Fruit fly (Drosophila melanogaster) whole organism, embryonic: ENCODE data around the gene TTLL4B.
A peak's percentile ranks its signal among the peaks of the same experiment; 100 is the strongest.

ENCODE experiments used
- Adf1 ChIP-seq: fragments of 200-800 bp; sonication (Bioruptor generic); IDR thresholded peaks from 2 replicates; pipeline ENCODE4 v1.3.6; 2022; ENCODE audit warnings: missing biosample characterization, missing genetic modification characterization
- Aef1 ChIP-seq: fragments of 200-800 bp; sonication (Bioruptor generic); IDR thresholded peaks from 3 replicates; pipeline ENCODE4 v1.3.6; 2022; ENCODE audit warnings: missing biosample characterization, missing genetic modification characterization
- Bteb2 ChIP-seq: fragments of 200-800 bp; sonication (Bioruptor generic); optimal IDR thresholded peaks from 2 replicates; lab custom pipeline; 2016; ENCODE audit warnings: missing biosample characterization, missing genetic modification characterization
- CG10462 ChIP-seq: fragments of 200-800 bp; sonication (Bioruptor generic); optimal IDR thresholded peaks from 2 replicates; lab custom pipeline; 2016; ENCODE audit warnings: missing biosample characterization, missing genetic modification characterization
- CG11695 ChIP-seq: fragments of 200-800 bp; sonication (Bioruptor generic); IDR thresholded peaks from 3 replicates; pipeline ENCODE4 v1.3.6; 2022; ENCODE audit warnings: missing biosample characterization, missing genetic modification characterization
- CG12155 ChIP-seq: fragments of 200-800 bp; sonication (Bioruptor generic); optimal IDR thresholded peaks from 3 replicates; lab custom pipeline; 2016; ENCODE audit warnings: missing biosample characterization, missing genetic modification characterization
- CG12744 ChIP-seq: fragments of 200-800 bp; sonication (Bioruptor generic); optimal IDR thresholded peaks from 2 replicates; lab custom pipeline; 2016; ENCODE audit warnings: missing biosample characterization, missing genetic modification characterization
- CG15269 ChIP-seq: fragments of 200-800 bp; sonication (Bioruptor generic); optimal IDR thresholded peaks from 2 replicates; lab custom pipeline; 2018; ENCODE audit warnings: missing biosample characterization, mild to moderate bottlenecking, missing genetic modification characterization, moderate library complexity
- CG1602 ChIP-seq: fragments of 200-800 bp; sonication (Bioruptor generic); optimal IDR thresholded peaks from 3 replicates; lab custom pipeline; 2016; ENCODE audit warnings: missing biosample characterization, missing genetic modification characterization
- CG31224 ChIP-seq: fragments of 200-800 bp; sonication (Bioruptor generic); IDR thresholded peaks from 2 replicates; pipeline ENCODE4 v1.3.6; 2022; ENCODE audit warnings: missing biosample characterization, missing genetic modification characterization
- CG34376 ChIP-seq: fragments of 200-800 bp; sonication (Bioruptor generic); optimal IDR thresholded peaks from 2 replicates; lab custom pipeline; 2018; ENCODE audit warnings: missing biosample characterization, mild to moderate bottlenecking, missing genetic modification characterization
- CG4617 ChIP-seq: fragments of 200-800 bp; sonication (Bioruptor generic); optimal IDR thresholded peaks from 3 replicates; lab custom pipeline; 2016; ENCODE audit warnings: missing biosample characterization, missing genetic modification characterization, borderline replicate concordance
- CG6272 ChIP-seq: fragments of 200-800 bp; sonication (Bioruptor generic); IDR thresholded peaks from 2 replicates; pipeline ENCODE4 v1.3.6; 2022; ENCODE audit warnings: missing biosample characterization, missing genetic modification characterization
- CG7987 ChIP-seq: fragments of 200-800 bp; sonication (Bioruptor generic); optimal IDR thresholded peaks from 2 replicates; lab custom pipeline; 2018; ENCODE audit warnings: missing biosample characterization, mild to moderate bottlenecking, missing genetic modification characterization, moderate library complexity
- CG8924 ChIP-seq: fragments of 200-800 bp; optimal IDR thresholded peaks from 3 replicates; lab custom pipeline; 2019; ENCODE audit warnings: missing biosample characterization, mild to moderate bottlenecking, missing genetic modification characterization, moderate library complexity
- CG9797 ChIP-seq: fragments of 200-800 bp; sonication (Bioruptor generic); optimal IDR thresholded peaks from 3 replicates; lab custom pipeline; 2018; ENCODE audit warnings: missing biosample characterization, mild to moderate bottlenecking, missing genetic modification characterization
- CG9932 ChIP-seq: fragments of 200-800 bp; sonication (Bioruptor generic); IDR thresholded peaks from 2 replicates; pipeline ENCODE4 v1.3.6; 2022; ENCODE audit warnings: missing biosample characterization, missing genetic modification characterization
- CoRest ChIP-seq: fragments of 200-800 bp; sonication (Bioruptor generic); optimal IDR thresholded peaks from 3 replicates; lab custom pipeline; 2018; ENCODE audit warnings: missing biosample characterization, mild to moderate bottlenecking, missing genetic modification characterization, moderate library complexity
- D ChIP-seq, 2 experiments: fragments of 200-800 bp in 1 of 2; fragments of >200 bp in 1 of 2; sonication (Bioruptor generic) in 1 of 2; optimal IDR thresholded peaks; 2 replicates in 1 of 2; 3 replicates in 1 of 2; lab custom pipeline; 2017; ENCODE audit warnings: mild to moderate bottlenecking in 1 of 2, missing biosample characterization in 1 of 2, missing genetic modification characterization in 1 of 2, missing genetic modification reagents in 1 of 2
- ERR ChIP-seq: fragments of 200-800 bp; sonication (Bioruptor generic); optimal IDR thresholded peaks from 2 replicates; lab custom pipeline; 2016; ENCODE audit warnings: missing biosample characterization, missing genetic modification characterization
- Gug ChIP-seq: fragments of 200-800 bp; sonication (Bioruptor generic); IDR thresholded peaks from 4 replicates; pipeline ENCODE4 v1.3.6; 2022; ENCODE audit warnings: missing biosample characterization, missing genetic modification characterization
- HLH4C ChIP-seq: fragments of 200-800 bp; sonication (Bioruptor generic); IDR thresholded peaks from 3 replicates; pipeline ENCODE4 v1.3.6; 2022; ENCODE audit warnings: missing biosample characterization, missing genetic modification characterization; ENCODE audit not compliant: partially characterized antibody
- HmgZ ChIP-seq: fragments of 200-800 bp; sonication (Bioruptor generic); optimal IDR thresholded peaks from 2 replicates; lab custom pipeline; 2018; ENCODE audit warnings: missing biosample characterization, mild to moderate bottlenecking, missing genetic modification characterization
- Med ChIP-seq: fragments of 200-800 bp; sonication (Bioruptor generic); peaks from one replicate; lab custom pipeline; 2016; ENCODE audit warnings: missing biosample characterization, missing genetic modification characterization, mild to moderate bottlenecking, inconsistent platforms, moderate library complexity
- Opbp ChIP-seq: fragments of 200-800 bp; sonication (Bioruptor generic); IDR thresholded peaks from 3 replicates; pipeline ENCODE4 v1.3.6; 2022; ENCODE audit warnings: missing biosample characterization, missing genetic modification characterization; ENCODE audit not compliant: partially characterized antibody
- Stat92E ChIP-seq, 3 experiments: fragments of >200 bp in 2 of 3; fragments of 200-800 bp in 1 of 3; sonication (Bioruptor generic) in 1 of 3; optimal IDR thresholded peaks; 2 replicates each; lab custom pipeline; 2017 to 2019; ENCODE audit warnings: missing biosample characterization in 3 of 3, missing genetic modification characterization in 3 of 3, mild to moderate bottlenecking in 1 of 3, moderate library complexity in 1 of 3
- chif ChIP-seq, 2 experiments: fragments of 200-800 bp; sonication (Bioruptor generic); optimal IDR thresholded peaks; 3 replicates each; lab custom pipeline; 2016; ENCODE audit warnings: missing biosample characterization in 2 of 2, missing genetic modification characterization in 2 of 2
- da ChIP-seq: fragments of 200-800 bp; sonication (Bioruptor generic); optimal IDR thresholded peaks from 2 replicates; lab custom pipeline; 2016; ENCODE audit warnings: missing biosample characterization, missing genetic modification characterization
- dpn ChIP-seq, 2 experiments: fragments of 200-800 bp; sonication (Bioruptor generic); optimal IDR thresholded peaks; 3 replicates each; lab custom pipeline; 2016; ENCODE audit warnings: missing biosample characterization in 2 of 2, missing genetic modification characterization in 2 of 2
- esg ChIP-seq: fragments of 200-800 bp; sonication (Bioruptor generic); conservative IDR thresholded peaks from 2 replicates; pipeline ENCODE4 v1.3.6; 2022; ENCODE audit warnings: missing biosample characterization, missing genetic modification characterization
- grau ChIP-seq: fragments of 200-800 bp; optimal IDR thresholded peaks from 3 replicates; lab custom pipeline; 2019; ENCODE audit warnings: missing biosample characterization, mild to moderate bottlenecking, missing genetic modification characterization, moderate library complexity
- gt ChIP-seq: fragments of 200-800 bp; sonication (Bioruptor generic); IDR thresholded peaks from 2 replicates; pipeline ENCODE4 v1.3.6; 2022; ENCODE audit warnings: missing biosample characterization, missing genetic modification characterization
- insv ChIP-seq, 2 experiments: fragments of 200-800 bp; sonication (Bioruptor generic); optimal IDR thresholded peaks; 3 replicates each; lab custom pipeline; 2016 to 2018; ENCODE audit warnings: missing biosample characterization in 2 of 2, missing genetic modification characterization in 2 of 2
- jumu ChIP-seq: fragments of 200-800 bp; sonication (Bioruptor generic); optimal IDR thresholded peaks from 3 replicates; lab custom pipeline; 2016; ENCODE audit warnings: missing biosample characterization, missing genetic modification characterization
- lilli ChIP-seq: fragments of 200-800 bp; sonication (Bioruptor generic); optimal IDR thresholded peaks from 3 replicates; lab custom pipeline; 2016; ENCODE audit warnings: missing biosample characterization, missing genetic modification characterization
- lmd ChIP-seq: fragments of 200-800 bp; sonication (Bioruptor generic); IDR thresholded peaks from 2 replicates; pipeline ENCODE4 v1.3.6; 2022; ENCODE audit warnings: missing biosample characterization, missing genetic modification characterization
- maf-S ChIP-seq: fragments of 200-800 bp; sonication (Bioruptor generic); optimal IDR thresholded peaks from 2 replicates; lab custom pipeline; 2016; ENCODE audit warnings: missing biosample characterization, missing genetic modification characterization
- nau ChIP-seq: fragments of 200-800 bp; sonication (Bioruptor generic); optimal IDR thresholded peaks from 3 replicates; lab custom pipeline; 2017; ENCODE audit warnings: missing biosample characterization, mild to moderate bottlenecking, missing genetic modification characterization, missing genetic modification reagents
- nerfin-2 ChIP-seq: fragments of 200-800 bp; sonication (Bioruptor generic); IDR thresholded peaks from 2 replicates; pipeline ENCODE4 v1.3.6; 2022; ENCODE audit warnings: missing biosample characterization, missing genetic modification characterization; ENCODE audit not compliant: partially characterized antibody
- nmo ChIP-seq: fragments of 200-800 bp; sonication (Bioruptor generic); optimal IDR thresholded peaks from 2 replicates; lab custom pipeline; 2018; ENCODE audit warnings: missing biosample characterization, mild to moderate bottlenecking, missing genetic modification characterization, moderate library complexity
- pho ChIP-seq: fragments of 200-800 bp; sonication (Bioruptor generic); optimal IDR thresholded peaks from 2 replicates; lab custom pipeline; 2016; ENCODE audit warnings: missing biosample characterization, missing genetic modification characterization
- pum ChIP-seq: fragments of 200-800 bp; sonication (Bioruptor generic); optimal IDR thresholded peaks from 2 replicates; lab custom pipeline; 2016; ENCODE audit warnings: missing biosample characterization, missing genetic modification characterization
- ranshi ChIP-seq: fragments of 200-800 bp; sonication (Bioruptor generic); IDR thresholded peaks from 2 replicates; pipeline ENCODE4 v1.3.6; 2022; ENCODE audit warnings: missing biosample characterization, missing genetic modification characterization
- schlank ChIP-seq: fragments of 200-800 bp; sonication (Bioruptor generic); optimal IDR thresholded peaks from 2 replicates; lab custom pipeline; 2018; ENCODE audit warnings: missing biosample characterization, mild to moderate bottlenecking, missing genetic modification characterization
- sima ChIP-seq: fragments of 200-800 bp; sonication (Bioruptor generic); optimal IDR thresholded peaks from 2 replicates; lab custom pipeline; 2016; ENCODE audit warnings: missing biosample characterization, missing genetic modification characterization
- slbo ChIP-seq: fragments of 200-800 bp; sonication (Bioruptor generic); IDR thresholded peaks from 2 replicates; pipeline ENCODE4 v1.3.6; 2022; ENCODE audit warnings: missing biosample characterization, missing genetic modification characterization
- tna ChIP-seq: fragments of 200-800 bp; sonication (Bioruptor generic); IDR thresholded peaks from 2 replicates; pipeline ENCODE4 v1.3.6; 2022; ENCODE audit warnings: missing biosample characterization, missing genetic modification characterization; ENCODE audit not compliant: partially characterized antibody
- trem ChIP-seq: fragments of 200-800 bp; optimal IDR thresholded peaks from 3 replicates; lab custom pipeline; 2019; ENCODE audit warnings: missing biosample characterization, mild to moderate bottlenecking, missing genetic modification characterization, moderate library complexity
- vfl ChIP-seq: fragments of 200-800 bp; sonication (Bioruptor generic); optimal IDR thresholded peaks from 2 replicates; lab custom pipeline; 2016; ENCODE audit warnings: missing biosample characterization, missing genetic modification characterization
- zf30C ChIP-seq: fragments of 200-800 bp; sonication (Bioruptor generic); optimal IDR thresholded peaks from 3 replicates; lab custom pipeline; 2018; ENCODE audit warnings: missing biosample characterization, mild to moderate bottlenecking, missing genetic modification characterization

TTLL4B gene

dm6 chr2L:3872283-3872682, 9.8 kb downstream of the TTLL4B start, which contains the start of gene CG31957 (continued):
- peak; percentile 89 for TF ChIP-seq slbo (GFP tag; lab: Robert Waterston, UW)
- no peak for TF ChIP-seq CG15269 (tag; lab: Kevin White, UChicago)
- peak; percentile 44; the same call in 1 of the 2 replicates for TF ChIP-seq ranshi (GFP tag; lab: Robert Waterston, UW)
- peak; percentile 85 for TF ChIP-seq jumu (GFP tag; lab: Kevin White, UChicago)
- TF ChIP-seq CG12155 (GFP tag; lab: Kevin White, UChicago), result peak; percentile 40
- TF ChIP-seq CG9797 (GFP tag; lab: Kevin White, UChicago), result peak; percentile 11
- peak; percentile 46 for TF ChIP-seq pum
- TF ChIP-seq da (GFP tag; lab: Kevin White, UChicago), result no peak
- no peak for TF ChIP-seq zf30C (GFP tag; lab: Kevin White, UChicago)
- TF ChIP-seq CG8924 (tag; lab: Kevin White, UChicago), result peak; percentile 36
- TF ChIP-seq Aef1 (GFP tag; lab: Robert Waterston, UW), result 0 out of 3 replicates have a peak, but pooled peaks have one; percentile 37
- TF ChIP-seq lilli (GFP tag; lab: Kevin White, UChicago), result peak; percentile 75
- peak; percentile 91 for TF ChIP-seq CG9932 (GFP tag; lab: Robert Waterston, UW)
- peak; percentile 58 to 65 for TF ChIP-seq chif (GFP tag; optimal IDR thresholded peaks at IDR 0.05; lab: Kevin White, UChicago)
- TF ChIP-seq tna (GFP tag; lab: Robert Waterston, UW), result peak; percentile 73
- peak; percentile 28 for TF ChIP-seq CoRest (tag; lab: Kevin White, UChicago)
- no peak for TF ChIP-seq schlank
- TF ChIP-seq dpn (GFP tag; optimal IDR thresholded peaks at IDR 0.05; lab: Kevin White, UChicago), result peak; percentile 49 to 69
- peak; percentile 53 for TF ChIP-seq CG1602 (GFP tag; lab: Kevin White, UChicago)
- peak; percentile 71 for TF ChIP-seq maf-S
- no peak for TF ChIP-seq CG34376 (GFP tag; lab: Kevin White, UChicago)
- TF ChIP-seq CG6272 (GFP tag; lab: Robert Waterston, UW), result peak; percentile 64
- no peak for TF ChIP-seq sima (GFP tag; lab: Kevin White, UChicago)
- no peak for TF ChIP-seq nau
- TF ChIP-seq CG7987 (GFP tag; lab: Kevin White, UChicago), result peak; percentile 28
- TF ChIP-seq Gug (GFP tag; lab: Robert Waterston, UW), result peak; percentile 45; the same call in 2 of the 4 replicates
- TF ChIP-seq Bteb2 (GFP tag; lab: Kevin White, UChicago), result peak; percentile 38
- no peak for TF ChIP-seq D (optimal IDR thresholded peaks at IDR 0.05; lab: Kevin White, UChicago)
- no peak for TF ChIP-seq D (GFP tag; optimal IDR thresholded peaks at IDR 0.05; lab: Kevin White, UChicago)
- peak; percentile 59 for TF ChIP-seq CG4617 (GFP tag; lab: Kevin White, UChicago)
- peak; percentile 94 for TF ChIP-seq Med (GFP tag; lab: Kevin White, UChicago)
- peak; percentile 73 for TF ChIP-seq vfl (GFP tag; lab: Kevin White, UChicago)
- no peak for TF ChIP-seq CG31224
- TF ChIP-seq HmgZ (tag; lab: Kevin White, UChicago), result peak; percentile 72
- TF ChIP-seq CG11695 (GFP tag; lab: Robert Waterston, UW), result no peak; the same call in 2 of the 3 replicates
- peak; percentile 97 for TF ChIP-seq Opbp
- peak; percentile 69 for TF ChIP-seq HLH4C (GFP tag; lab: Robert Waterston, UW)
- no peak for TF ChIP-seq gt
- peak; percentile 49; the same call in 1 of the 2 replicates for TF ChIP-seq lmd (GFP tag; lab: Robert Waterston, UW)
- TF ChIP-seq esg (GFP tag; lab: Robert Waterston, UW), result no peak
- TF ChIP-seq CG12744 (GFP tag; lab: Kevin White, UChicago), result no peak
- peak; percentile 48 for TF ChIP-seq trem
- TF ChIP-seq Stat92E (GFP tag; optimal IDR thresholded peaks at IDR 0.05; lab: Kevin White, UChicago), result no peak
- no peak for TF ChIP-seq CG10462 (GFP tag; lab: Kevin White, UChicago)
- peak; percentile 41 for TF ChIP-seq nmo
- TF ChIP-seq Adf1 (GFP tag; lab: Robert Waterston, UW), result no peak
- peak; percentile 23 for TF ChIP-seq grau
- peak; percentile 85 for TF ChIP-seq nerfin-2 (GFP tag; lab: Robert Waterston, UW)
- TF ChIP-seq insv (GFP tag; optimal IDR thresholded peaks at IDR 0.05; lab: Kevin White, UChicago), result peak in 1 of 2 experiments; percentile 3
- peak; percentile 44 for TF ChIP-seq ERR
- TF ChIP-seq pho (GFP tag; lab: Kevin White, UChicago), result peak; percentile 79
